Fruit fly (Drosophila melanogaster): ENCODE measurements around the gene Vps15.

Vps15 gene

DNA sequence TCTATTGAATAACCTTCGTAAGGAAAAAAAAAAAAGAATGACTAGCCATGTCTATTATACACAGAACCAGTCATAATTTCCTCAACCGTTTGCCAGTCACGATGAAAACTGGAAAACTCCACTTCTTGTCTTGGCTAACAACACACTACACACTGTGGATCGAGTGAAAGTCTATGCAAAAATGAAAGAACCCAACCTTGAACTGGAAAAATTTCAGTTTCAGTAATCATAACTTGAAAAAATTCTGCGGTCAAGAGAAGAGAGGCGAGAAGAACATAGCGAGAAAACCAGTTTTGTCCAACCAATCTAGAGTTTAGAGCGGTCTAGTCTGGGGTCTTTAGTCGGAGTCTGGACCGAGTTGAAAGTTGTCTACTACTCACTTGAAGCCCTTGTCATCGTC is 28.1 kb downstream of the Vps15 start:
- no peak for TF ChIP-seq Jra (GFP tag; optimal IDR thresholded peaks at IDR 0.05)
- no peak for TF ChIP-seq Dfd (GFP tag; optimal IDR thresholded peaks at IDR 0.05)
- no peak for TF ChIP-seq dmrt93B (GFP tag; optimal IDR thresholded peaks at IDR 0.05)

- no peak for TF ChIP-seq Jra (GFP tag; optimal IDR thresholded peaks at IDR 0.05)
- TF ChIP-seq Dfd (GFP tag; optimal IDR thresholded peaks at IDR 0.05): no peak
- TF ChIP-seq Mio (GFP tag; optimal IDR thresholded peaks at IDR 0.05): no peak
- no peak for TF ChIP-seq fru (GFP tag; optimal IDR thresholded peaks at IDR 0.05)
- no peak for TF ChIP-seq N (GFP tag; optimal IDR thresholded peaks at IDR 0.05)
- TF ChIP-seq woc (GFP tag; optimal IDR thresholded peaks at IDR 0.05): no peak
- TF ChIP-seq Abd-B (GFP tag; optimal IDR thresholded peaks at IDR 0.05): no peak
- TF ChIP-seq ey (GFP tag; optimal IDR thresholded peaks at IDR 0.05): no peak
- TF ChIP-seq Rel (GFP tag; optimal IDR thresholded peaks at IDR 0.05): no peak
- no peak for TF ChIP-seq Rel (tag; optimal IDR thresholded peaks at IDR 0.05)
- no peak for TF ChIP-seq foxo (GFP tag; optimal IDR thresholded peaks at IDR 0.05)
- TF ChIP-seq rgr (GFP tag; optimal IDR thresholded peaks at IDR 0.05): no peak
- TF ChIP-seq OdsH (GFP tag; optimal IDR thresholded peaks at IDR 0.05): no peak
- no peak for TF ChIP-seq Vsx2 (GFP tag; optimal IDR thresholded peaks at IDR 0.05; ENCODE audit: partially characterized antibody)
- TF ChIP-seq usp (GFP tag; optimal IDR thresholded peaks at IDR 0.05): no peak
- TF ChIP-seq sv (GFP tag; optimal IDR thresholded peaks at IDR 0.05): no peak
- no peak for TF ChIP-seq CrebA (GFP tag; optimal IDR thresholded peaks at IDR 0.05; ENCODE audit: borderline replicate concordance)
These were observed 30.1 kb downstream of the Vps15 start for dm6 chr3R:9215551-9215950.

DNA sequence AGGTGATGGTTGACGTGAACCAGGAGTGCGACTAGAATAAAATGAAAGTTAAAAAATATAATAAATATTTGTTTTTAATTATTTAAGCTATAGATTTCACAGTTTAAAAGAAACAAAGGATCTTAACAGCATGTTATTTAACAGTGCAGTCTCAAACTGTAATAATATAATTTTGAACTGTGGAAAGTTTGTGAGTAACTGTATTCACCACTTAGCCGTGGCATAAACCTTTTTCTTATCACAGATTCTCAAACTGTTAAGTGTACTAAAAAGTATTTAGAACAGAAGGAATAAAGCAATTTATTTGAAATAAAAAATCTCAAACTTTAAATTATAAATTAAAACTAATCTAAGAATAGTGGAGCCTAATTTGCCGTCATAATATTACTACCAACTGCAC is 31.4 kb downstream of the Vps15 start:
- peak; percentile 100 for TF ChIP-seq Myc (optimal IDR thresholded peaks at IDR 0.05)
- no peak for TF ChIP-seq Dfd (GFP tag; optimal IDR thresholded peaks at IDR 0.05)

- TF ChIP-seq h (GFP tag; optimal IDR thresholded peaks at IDR 0.05) (peak; percentile 4), br (GFP tag; optimal IDR thresholded peaks at IDR 0.05) (no peak)
These were observed 32.6 kb downstream of the Vps15 start for dm6 chr3R:9213029-9213428.

- TF ChIP-seq sv (GFP tag; optimal IDR thresholded peaks at IDR 0.05) (no peak), dsf (GFP tag; optimal IDR thresholded peaks at IDR 0.05; ENCODE audit: borderline replicate concordance) (no peak), jim (GFP tag; optimal IDR thresholded peaks at IDR 0.05) (no peak), N (GFP tag; optimal IDR thresholded peaks at IDR 0.05) (no peak), rgr (GFP tag; optimal IDR thresholded peaks at IDR 0.05) (no peak), Mio (GFP tag; optimal IDR thresholded peaks at IDR 0.05) (no peak), Hnf4 (GFP tag; optimal IDR thresholded peaks at IDR 0.05) (no peak)
These were observed 49.8 kb downstream of the Vps15 start for dm6 chr3R:9195821-9196220.

All from whole organism, wandering third instar larva.